Fruit fly (Drosophila melanogaster) whole organism: ENCODE measurements around the gene CG32706.

Experiments used
- CG8478 ChIP-seq: fragments of >200 bp; optimal IDR thresholded peaks from 2 replicates; lab custom pipeline; 2018; ENCODE audit warnings: inconsistent platforms
- Dll ChIP-seq: fragments of >200 bp; optimal IDR thresholded peaks from 2 replicates; lab custom pipeline; 2017
- EcR ChIP-seq, 2 experiments: fragments of >200 bp; optimal IDR thresholded peaks; 2 replicates each; lab custom pipeline; 2017; ENCODE audit warnings: missing biosample characterization in 2 of 2, missing genetic modification characterization in 2 of 2, missing genetic modification reagents in 2 of 2
- pan ChIP-seq: fragments of >200 bp; optimal IDR thresholded peaks from 2 replicates; lab custom pipeline; 2017
- psq ChIP-seq: fragments of >200 bp; optimal IDR thresholded peaks from 2 replicates; lab custom pipeline; 2017
- usp ChIP-seq: fragments of >200 bp; optimal IDR thresholded peaks from 2 replicates; lab custom pipeline; 2017; ENCODE audit warnings: missing biosample characterization, missing genetic modification characterization, mixed read lengths

DNA sequence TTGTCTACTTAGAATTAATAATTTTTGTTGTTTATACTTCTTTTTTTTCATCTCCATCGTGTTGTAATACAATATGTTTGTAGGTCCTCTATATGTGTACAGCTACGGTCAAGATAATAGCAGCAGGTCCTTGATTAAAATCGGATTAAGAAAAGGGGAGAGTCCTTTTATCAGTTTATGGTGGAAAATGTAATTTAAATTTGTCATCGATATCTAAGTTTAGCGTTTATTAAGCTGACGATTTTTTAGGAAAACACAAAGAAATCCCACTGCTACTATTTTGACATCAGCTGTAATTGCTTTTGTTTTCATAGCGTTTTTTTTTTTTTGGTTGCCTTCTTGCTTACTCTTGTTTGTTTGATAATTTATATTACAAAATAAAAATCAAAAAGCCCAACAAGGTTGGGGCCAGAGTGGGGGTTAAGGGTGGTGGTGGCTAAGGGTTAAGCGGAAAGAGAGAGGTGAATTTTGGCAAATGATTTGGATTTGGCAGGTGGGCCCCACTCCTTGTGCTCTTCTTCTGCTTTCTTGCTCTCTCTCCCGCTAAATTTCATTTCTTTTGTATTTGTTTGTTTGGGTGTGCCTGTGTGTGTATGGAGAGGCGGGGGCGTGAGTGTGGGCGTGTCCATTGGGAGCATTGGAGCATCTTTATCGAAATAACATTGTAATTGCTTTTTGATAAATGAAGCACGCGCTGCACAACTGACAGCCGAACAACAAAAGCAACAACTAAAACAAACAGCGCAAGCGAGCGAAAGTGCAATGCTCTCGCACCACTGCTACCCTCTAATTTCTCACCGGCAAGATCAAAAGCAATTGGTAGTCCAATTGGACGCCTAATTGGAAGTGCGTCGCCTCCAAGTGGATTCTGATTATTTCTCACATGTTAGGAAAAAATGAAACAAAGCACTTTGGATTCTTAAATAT lies 34.2 kb downstream of the CG32706 start:
- no peak for TF ChIP-seq Dll (lab: Kevin White, UChicago)
- no peak for TF ChIP-seq psq
- TF ChIP-seq usp (GFP tag; lab: Kevin White, UChicago), result no peak
- no peak for TF ChIP-seq CG8478 (lab: Kevin White, UChicago)
- peak; percentile 24 for TF ChIP-seq pan (lab: Kevin White, UChicago)
- TF ChIP-seq EcR (GFP tag; optimal IDR thresholded peaks at IDR 0.05; lab: Kevin White, UChicago), result no peak
